Fruit fly (Drosophila melanogaster) whole organism, wandering third instar larva: ENCODE measurements around the gene CG43915.

Experiments
- Abd-B ChIP-seq: fragments of >200 bp; optimal IDR thresholded peaks from 2 replicates; lab custom pipeline; 2017; ENCODE audit warnings: missing biosample characterization, missing genetic modification characterization
- CG32264 ChIP-seq: fragments of 200-800 bp; sonication (Bioruptor generic); optimal IDR thresholded peaks from 2 replicates; lab custom pipeline; 2016; ENCODE audit warnings: missing biosample characterization, missing genetic modification characterization
- CG9705 ChIP-seq: fragments of 200-800 bp; sonication (Bioruptor generic); optimal IDR thresholded peaks from 2 replicates; lab custom pipeline; 2018; ENCODE audit warnings: missing biosample characterization, mild to moderate bottlenecking, missing genetic modification characterization
- CrebA ChIP-seq: fragments of 200-800 bp; sonication (Bioruptor generic); optimal IDR thresholded peaks from 2 replicates; lab custom pipeline; 2016; ENCODE audit warnings: missing biosample characterization, mild to moderate bottlenecking, missing genetic modification characterization, borderline replicate concordance
- Dfd ChIP-seq: fragments of >200 bp; optimal IDR thresholded peaks from 2 replicates; lab custom pipeline; 2017; ENCODE audit warnings: missing biosample characterization, missing genetic modification characterization
- Dif ChIP-seq: fragments of 200-275, 200-300 bp; sonication (Bioruptor generic); optimal IDR thresholded peaks from 2 replicates; lab custom pipeline; 2018; ENCODE audit warnings: missing biosample characterization, missing genetic modification characterization; ENCODE audit not compliant: partially characterized antibody
- GATAd ChIP-seq: sonication (Bioruptor generic); optimal IDR thresholded peaks from 2 replicates; lab custom pipeline; 2016; ENCODE audit warnings: missing biosample characterization, missing genetic modification characterization
- HLH106 ChIP-seq: fragments of 200-800 bp; optimal IDR thresholded peaks from 3 replicates; lab custom pipeline; 2019; ENCODE audit warnings: missing biosample characterization, mild to moderate bottlenecking, missing genetic modification characterization, moderate library complexity
- Hnf4 ChIP-seq: fragments of 200-800 bp; sonication (Bioruptor generic); optimal IDR thresholded peaks from 2 replicates; lab custom pipeline; 2016; ENCODE audit warnings: missing biosample characterization, mild to moderate bottlenecking, missing genetic modification characterization
- Hr78 ChIP-seq: fragments of >200 bp; optimal IDR thresholded peaks from 2 replicates; lab custom pipeline; 2017; ENCODE audit warnings: missing biosample characterization, missing genetic modification characterization
- Hr83 ChIP-seq: fragments of 200-300 bp; sonication (Bioruptor generic); optimal IDR thresholded peaks from 2 replicates; lab custom pipeline; 2016; ENCODE audit warnings: missing biosample characterization, mild to moderate bottlenecking, missing genetic modification characterization, moderate library complexity; ENCODE audit not compliant: poor library complexity, severe bottlenecking
- Jra ChIP-seq: sonication (Bioruptor generic); optimal IDR thresholded peaks from 2 replicates; lab custom pipeline; 2016; ENCODE audit warnings: missing biosample characterization, missing genetic modification characterization
- Mio ChIP-seq: sonication (Bioruptor generic); optimal IDR thresholded peaks from 2 replicates; lab custom pipeline; 2016; ENCODE audit warnings: missing biosample characterization, missing genetic modification characterization
- Myc ChIP-seq: fragments of >200 bp; optimal IDR thresholded peaks from 2 replicates; lab custom pipeline; 2017
- N ChIP-seq: fragments of >200 bp; optimal IDR thresholded peaks from 2 replicates; lab custom pipeline; 2018; ENCODE audit warnings: missing biosample characterization, missing external identifiers, missing genetic modification characterization
- OdsH ChIP-seq: fragments of 200-800 bp; sonication (Bioruptor generic); optimal IDR thresholded peaks from 2 replicates; lab custom pipeline; 2016; ENCODE audit warnings: missing biosample characterization, mild to moderate bottlenecking, missing genetic modification characterization
- Rel ChIP-seq, 2 experiments: fragments of 200-800 bp; sonication (Bioruptor generic) in 1 of 2; optimal IDR thresholded peaks; 2 replicates in 1 of 2; 3 replicates in 1 of 2; lab custom pipeline; 2016 to 2019; ENCODE audit warnings: mild to moderate bottlenecking in 2 of 2, missing biosample characterization in 2 of 2, missing genetic modification characterization in 2 of 2, moderate library complexity in 1 of 2
- Sp1 ChIP-seq: fragments of 200-800 bp; sonication (Bioruptor generic); optimal IDR thresholded peaks from 3 replicates; lab custom pipeline; 2019; ENCODE audit warnings: missing biosample characterization, mild to moderate bottlenecking, missing genetic modification characterization, moderate library complexity
- Vsx2 ChIP-seq: fragments of 200-300, 225-300 bp; sonication (Bioruptor generic); optimal IDR thresholded peaks from 2 replicates; lab custom pipeline; 2018; ENCODE audit warnings: missing biosample characterization, missing genetic modification characterization; ENCODE audit not compliant: partially characterized antibody
- br ChIP-seq: fragments of 200-800 bp; sonication (Bioruptor generic); optimal IDR thresholded peaks from 2 replicates; lab custom pipeline; 2016; ENCODE audit warnings: missing biosample characterization, missing genetic modification characterization
- brk ChIP-seq: fragments of 200-800 bp; sonication (Bioruptor generic); optimal IDR thresholded peaks from 2 replicates; lab custom pipeline; 2016; ENCODE audit warnings: missing biosample characterization, mild to moderate bottlenecking, missing genetic modification characterization
- dl ChIP-seq, 2 experiments: fragments of 175-275, 200-275 bp in 1 of 2; fragments of 200-275 bp in 1 of 2; sonication (Bioruptor generic); optimal IDR thresholded peaks; lab custom pipeline; 2018; ENCODE audit warnings: mild to moderate bottlenecking in 2 of 2, missing biosample characterization in 2 of 2, missing genetic modification characterization in 2 of 2, moderate library complexity in 2 of 2; ENCODE audit not compliant: partially characterized antibody in 2 of 2, insufficient read depth in 1 of 2
- dmrt93B ChIP-seq: fragments of 200-800 bp; sonication (Bioruptor generic); optimal IDR thresholded peaks from 2 replicates; lab custom pipeline; 2018; ENCODE audit warnings: missing biosample characterization, mild to moderate bottlenecking, missing genetic modification characterization
- dsf ChIP-seq: sonication (Bioruptor generic); optimal IDR thresholded peaks from 2 replicates; lab custom pipeline; 2016; ENCODE audit warnings: missing biosample characterization, missing genetic modification characterization, borderline replicate concordance
- ey ChIP-seq: fragments of 200-800 bp; sonication (Bioruptor generic); optimal IDR thresholded peaks from 2 replicates; lab custom pipeline; 2016; ENCODE audit warnings: missing biosample characterization, missing genetic modification characterization
- foxo ChIP-seq, 2 experiments: fragments of 200-800 bp; sonication (Bioruptor generic); optimal IDR thresholded peaks; 2 replicates in 1 of 2; 3 replicates in 1 of 2; lab custom pipeline; 2016 to 2017; ENCODE audit warnings: missing biosample characterization in 2 of 2, missing genetic modification characterization in 2 of 2
- fru ChIP-seq: fragments of 200-800 bp; sonication (Bioruptor generic); optimal IDR thresholded peaks from 3 replicates; lab custom pipeline; 2016; ENCODE audit warnings: missing biosample characterization, mild to moderate bottlenecking, missing genetic modification characterization
- h ChIP-seq: fragments of 200-800 bp; sonication (Bioruptor generic); optimal IDR thresholded peaks from 3 replicates; lab custom pipeline; 2016; ENCODE audit warnings: missing biosample characterization, mild to moderate bottlenecking, missing genetic modification characterization
- jim ChIP-seq: fragments of 175-275, 200-325 bp; sonication (Bioruptor generic); optimal IDR thresholded peaks from 2 replicates; lab custom pipeline; 2016; ENCODE audit warnings: missing biosample characterization, mild to moderate bottlenecking, missing genetic modification characterization
- lola ChIP-seq: fragments of >200 bp; optimal IDR thresholded peaks from 2 replicates; lab custom pipeline; 2017; ENCODE audit warnings: missing biosample characterization, missing genetic modification characterization
- pan ChIP-seq: fragments of >200 bp; optimal IDR thresholded peaks from 2 replicates; lab custom pipeline; 2017
- psq ChIP-seq: fragments of 200-800 bp; sonication (Bioruptor generic); optimal IDR thresholded peaks from 3 replicates; lab custom pipeline; 2017; ENCODE audit warnings: missing biosample characterization, mild to moderate bottlenecking, missing genetic modification characterization, moderate library complexity
- rgr ChIP-seq: fragments of 200-800 bp; sonication (Bioruptor generic); optimal IDR thresholded peaks from 3 replicates; lab custom pipeline; 2016; ENCODE audit warnings: missing biosample characterization, mild to moderate bottlenecking, missing genetic modification characterization
- sage ChIP-seq: fragments of 200-800 bp; sonication (Bioruptor generic); optimal IDR thresholded peaks from 2 replicates; lab custom pipeline; 2016; ENCODE audit warnings: missing biosample characterization, mild to moderate bottlenecking, missing genetic modification characterization
- sv ChIP-seq: fragments of 200-800 bp; sonication (Bioruptor generic); optimal IDR thresholded peaks from 3 replicates; lab custom pipeline; 2016; ENCODE audit warnings: missing biosample characterization, missing genetic modification characterization
- tai ChIP-seq: sonication (Bioruptor generic); optimal IDR thresholded peaks from 2 replicates; lab custom pipeline; 2016; ENCODE audit warnings: missing biosample characterization, missing genetic modification characterization
- usp ChIP-seq: fragments of >200 bp; optimal IDR thresholded peaks from 2 replicates; lab custom pipeline; 2017; ENCODE audit warnings: missing biosample characterization, missing genetic modification characterization
- woc ChIP-seq: sonication (Bioruptor generic); optimal IDR thresholded peaks from 2 replicates; lab custom pipeline; 2016; ENCODE audit warnings: missing biosample characterization, mild to moderate bottlenecking, missing genetic modification characterization

The CG43915 gene

dm6 chr3L:3940075-3940819, 32.5 kb upstream of the CG43915 start, which contains the start of gene CG12766:
TSS of gene CG12766 (minus strand) at chr3L:3940125.
- no peak for TF ChIP-seq sv (GFP tag; lab: Kevin White, UChicago)
- no peak for TF ChIP-seq Dfd
- TF ChIP-seq h (GFP tag; lab: Kevin White, UChicago): no peak
- TF ChIP-seq Hr83 (GFP tag; lab: Kevin White, UChicago): no peak
- no peak for TF ChIP-seq Hr78
- TF ChIP-seq pan (lab: Kevin White, UChicago): no peak

- no peak for TF ChIP-seq sv (GFP tag; lab: Kevin White, UChicago)
- TF ChIP-seq Abd-B (GFP tag; lab: Kevin White, UChicago): no peak
- peak; percentile 19 for TF ChIP-seq Vsx2 (GFP tag; lab: Kevin White, UChicago)
- TF ChIP-seq psq (GFP tag; lab: Kevin White, UChicago): no peak
- no peak for TF ChIP-seq dl (GFP tag; optimal IDR thresholded peaks at IDR 0.05; lab: Kevin White, UChicago; ENCODE audit: insufficient read depth in 1 of 2, partially characterized antibody in 2 of 2)
- no peak for TF ChIP-seq usp (GFP tag; lab: Kevin White, UChicago)
- peak; percentile 29 for TF ChIP-seq Sp1 (GFP tag; lab: Kevin White, UChicago)
- TF ChIP-seq Hr83 (GFP tag; lab: Kevin White, UChicago): no peak
- no peak for TF ChIP-seq jim (GFP tag; lab: Kevin White, UChicago)
- no peak for TF ChIP-seq Hr78
- peak; percentile 8 for TF ChIP-seq sage
- no peak for TF ChIP-seq Jra (GFP tag; lab: Kevin White, UChicago)
- TF ChIP-seq tai (GFP tag; lab: Kevin White, UChicago): no peak
- no peak for TF ChIP-seq Dfd
- peak; percentile 35 for TF ChIP-seq br
- TF ChIP-seq brk: no peak
- TF ChIP-seq HLH106: no peak
- no peak for TF ChIP-seq Myc (lab: Kevin White, UChicago)
- no peak for TF ChIP-seq CG32264 (GFP tag; lab: Kevin White, UChicago)
- TF ChIP-seq dmrt93B (GFP tag; lab: Kevin White, UChicago): no peak
- no peak for TF ChIP-seq dsf (GFP tag; lab: Kevin White, UChicago)
- no peak for TF ChIP-seq pan (lab: Kevin White, UChicago)
- no peak for TF ChIP-seq fru (GFP tag; lab: Kevin White, UChicago)
- TF ChIP-seq lola: no peak
- TF ChIP-seq Rel (GFP tag; optimal IDR thresholded peaks at IDR 0.05; lab: Kevin White, UChicago): no peak
- peak; percentile 80 for TF ChIP-seq Rel (tag; optimal IDR thresholded peaks at IDR 0.05; lab: Kevin White, UChicago)
- TF ChIP-seq Hnf4 (GFP tag; lab: Kevin White, UChicago): no peak
- TF ChIP-seq woc (GFP tag; lab: Kevin White, UChicago): no peak
- peak; percentile 3 for TF ChIP-seq OdsH
- no peak for TF ChIP-seq ey (GFP tag; lab: Kevin White, UChicago)
- no peak for TF ChIP-seq GATAd (GFP tag; lab: Kevin White, UChicago)
- TF ChIP-seq CrebA (GFP tag; lab: Kevin White, UChicago): no peak
- no peak for TF ChIP-seq CG9705 (GFP tag; lab: Kevin White, UChicago)
- peak; percentile 47 for TF ChIP-seq h (GFP tag; lab: Kevin White, UChicago)
- no peak for TF ChIP-seq foxo (GFP tag; optimal IDR thresholded peaks at IDR 0.05; lab: Kevin White, UChicago)
- TF ChIP-seq Dif (GFP tag; lab: Kevin White, UChicago): peak; percentile 41
- no peak for TF ChIP-seq Mio (GFP tag; lab: Kevin White, UChicago)
- no peak for TF ChIP-seq N
- TF ChIP-seq rgr (GFP tag; lab: Kevin White, UChicago): peak; percentile 52
These were observed 30.3 kb upstream of the CG43915 start, which contains the start of the genes CG10863 and CG14982 for dm6 chr3L:3942241-3943028. TSS of gene CG10863 (minus strand) at chr3L:3942465. TSS of gene CG14982 (plus strand) at chr3L:3942710.
